Worm (Caenorhabditis elegans): ENCODE data around the gene oac-5.

oac-5 gene

ce11 chrV:16292409-16292808 lies at the start of gene oac-5:
Gene oac-5, plus strand, starts transcription at chrV:16292709.
- TF ChIP-seq dmd-6 (GFP tag; IDR thresholded peaks at IDR 0.05) (peak; percentile 75), nhr-237 (tag; optimal IDR thresholded peaks at IDR 0.05) (no peak)

DNA sequence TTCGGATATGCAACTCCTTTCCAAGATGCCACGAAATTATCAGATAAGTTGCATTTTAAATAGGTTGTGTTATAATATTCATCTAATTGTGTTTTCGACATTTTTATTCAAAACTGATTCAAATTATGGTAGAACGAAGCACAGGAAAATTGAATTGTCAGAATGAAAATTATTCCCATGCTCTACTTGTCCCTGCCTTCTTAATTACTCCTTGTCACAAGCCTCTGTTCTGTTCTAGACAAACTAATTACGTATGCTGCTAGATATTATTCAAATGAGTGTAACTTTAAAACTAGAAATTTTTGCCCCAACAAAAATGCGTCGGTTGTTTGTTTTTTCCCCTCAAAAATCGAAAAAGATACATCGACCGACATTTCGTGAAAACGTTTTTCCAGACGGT lies 48.4 kb upstream of the oac-5 start, which contains the start of gene srh-104:
TSS of gene srh-104 (minus strand) at position 101 of the 400 bp plus-strand sequence.
- TF ChIP-seq F49E8.2 (tag; optimal IDR thresholded peaks at IDR 0.05; ENCODE audit: borderline replicate concordance), result no peak
- TF ChIP-seq F26F4.8 (GFP tag; conservative IDR thresholded peaks at IDR 0.05), result no peak

- no peak for TF ChIP-seq ZK546.5 (tag; optimal IDR thresholded peaks at IDR 0.05)
- no peak for TF ChIP-seq tag-97 (GFP tag; IDR thresholded peaks at IDR 0.05)
Observed at ce11 chrV:16246579-16246978, 45.9 kb upstream of the oac-5 start, which contains the start of gene srh-95. Gene srh-95, plus strand, starts transcription at chrV:16246879.

DNA sequence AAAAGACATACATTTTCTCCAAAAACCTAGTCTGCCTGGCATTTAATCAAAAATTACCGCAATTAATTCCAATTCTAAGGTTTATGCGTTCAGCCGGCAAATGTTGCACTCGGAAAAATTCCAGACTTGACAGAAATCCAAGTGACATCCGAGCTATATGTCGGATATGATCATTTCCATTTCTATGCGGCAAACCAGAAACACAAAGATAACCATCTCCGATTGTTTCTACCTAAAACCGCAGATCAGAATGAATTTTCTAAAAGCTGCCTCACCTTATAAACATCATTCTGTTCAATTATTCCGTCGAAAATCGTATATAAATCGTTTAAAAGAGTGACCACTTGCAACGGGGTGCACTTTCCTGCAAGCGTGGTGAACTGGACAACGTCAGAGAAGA lies 43.4 kb upstream of the oac-5 start:
- TF ChIP-seq F37D6.2 (tag; optimal IDR thresholded peaks at IDR 0.05), result no peak
- no peak for TF ChIP-seq arid-1 (GFP tag; conservative IDR thresholded peaks at IDR 0.05)
- TF ChIP-seq Y48G9A.11 (GFP tag; IDR thresholded peaks at IDR 0.05), result no peak
- TF ChIP-seq zag-1 (tag; optimal IDR thresholded peaks at IDR 0.05), result no peak

- TF ChIP-seq saeg-2 (GFP tag; IDR thresholded peaks at IDR 0.05) (no peak), T20F7.1 (GFP tag; optimal IDR thresholded peaks at IDR 0.05) (no peak), hmg-1.1 (GFP tag; IDR thresholded peaks at IDR 0.05) (no peak), lsy-2 (tag; optimal IDR thresholded peaks at IDR 0.05) (no peak), ceh-32 (tag; optimal IDR thresholded peaks at IDR 0.05; ENCODE audit: poor library complexity) (no peak), nhr-25 (tag; optimal IDR thresholded peaks at IDR 0.05; ENCODE audit: borderline replicate concordance, insufficient read depth) (no peak), nhr-76 (tag; optimal IDR thresholded peaks at IDR 0.05) (no peak), lin-1 (GFP tag; IDR thresholded peaks at IDR 0.05) (no peak), ZK337.2 (GFP tag; IDR thresholded peaks at IDR 0.05) (no peak), daf-12 (tag; optimal IDR thresholded peaks at IDR 0.05) (no peak), ama-1 (optimal IDR thresholded peaks at IDR 0.05) (no peak)
Observed at ce11 chrV:16253687-16254086, 38.8 kb upstream of the oac-5 start, which contains the start of gene gcy-20. Gene gcy-20, minus strand, starts transcription at chrV:16253787.

ce11 chrV:16256395-16256794 lies 36.1 kb upstream of the oac-5 start, which contains the start of gene bgnt-1.3:
Gene bgnt-1.3, minus strand, starts transcription at chrV:16256495.
- TF ChIP-seq pha-4 (GFP tag; IDR thresholded peaks at IDR 0.05) (no peak), pha-4 (tag; optimal IDR thresholded peaks at IDR 0.05) (no peak), mdt-29 (GFP tag; IDR thresholded peaks at IDR 0.05) (no peak), Y5F2A.4 (GFP tag; optimal IDR thresholded peaks at IDR 0.05) (no peak), aha-1 (tag) (no peak), T26A8.4 (GFP tag; IDR thresholded peaks at IDR 0.05) (no peak), ceh-32 (tag; optimal IDR thresholded peaks at IDR 0.05; ENCODE audit: poor library complexity) (no peak), nhr-102 (tag; optimal IDR thresholded peaks at IDR 0.05) (no peak), cey-2 (tag; optimal IDR thresholded peaks at IDR 0.05; ENCODE audit: borderline replicate concordance, insufficient read depth) (no peak), saeg-2 (GFP tag; IDR thresholded peaks at IDR 0.05) (no peak), hlh-30 (tag; optimal IDR thresholded peaks at IDR 0.05; ENCODE audit: insufficient read depth) (no peak), mdl-1 (tag; optimal IDR thresholded peaks at IDR 0.05) (no peak), D1046.2 (GFP tag; IDR thresholded peaks at IDR 0.05) (no peak), skn-1 (tag; optimal IDR thresholded peaks at IDR 0.05) (no peak), nhr-237 (tag; optimal IDR thresholded peaks at IDR 0.05) (no peak), hmg-1.1 (GFP tag; IDR thresholded peaks at IDR 0.05) (no peak), nhr-77 (tag; optimal IDR thresholded peaks at IDR 0.05) (no peak), ztf-7 (tag; optimal IDR thresholded peaks at IDR 0.05) (no peak), ceh-62 (tag; optimal IDR thresholded peaks at IDR 0.05) (no peak), mes-2 (tag; optimal IDR thresholded peaks at IDR 0.05; ENCODE audit: poor library complexity, severe bottlenecking) (no peak), fkh-10 (GFP tag; optimal IDR thresholded peaks at IDR 0.05) (no peak)
